Worm (Caenorhabditis elegans) whole organism, midembryonic: ENCODE measurements around the gene dcar-1.
"Not testable (repeated sequence)": the region's sequence is repeated elsewhere in the genome, so short reads cannot be mapped to it uniquely, and the experiment has no call there.

Experiments used
- T22C8.4 ChIP-seq: fragments of 200-800 bp; sonication (Bioruptor generic); IDR thresholded peaks from 2 replicates; pipeline ENCODE4 v1.3.6; 2022; ENCODE audit warnings: missing genetic modification characterization, missing compliant biosample characterization
- cog-1 ChIP-seq: sonication (generic microtip); optimal IDR thresholded peaks from 2 replicates; lab custom pipeline; 2016; ENCODE audit warnings: missing genetic modification characterization, missing compliant biosample characterization
- flt-1 ChIP-seq: fragments of 200-800 bp; sonication (Bioruptor generic); IDR thresholded peaks from 2 replicates; pipeline ENCODE4 v1.3.6; 2022; ENCODE audit warnings: missing genetic modification characterization, missing compliant biosample characterization
- klf-2 ChIP-seq: fragments of 200-800 bp; sonication (Bioruptor generic); conservative IDR thresholded peaks from 2 replicates; pipeline ENCODE4 v1.3.6; 2022; ENCODE audit warnings: missing genetic modification reagents, missing genetic modification characterization, missing compliant biosample characterization
- med-1 ChIP-seq: sonication (generic microtip); optimal IDR thresholded peaks from 2 replicates; lab custom pipeline; 2017; ENCODE audit warnings: missing genetic modification characterization, mild to moderate bottlenecking, missing compliant biosample characterization, antibody characterized with exemption, missing genetic modification reagents; ENCODE audit not compliant: insufficient read depth
- ref-1 ChIP-seq: fragments of 200-800 bp; sonication (Bioruptor generic); conservative IDR thresholded peaks from 2 replicates; pipeline ENCODE4 v1.3.6; 2022; ENCODE audit warnings: missing genetic modification reagents, missing genetic modification characterization, missing compliant biosample characterization
- tab-1 ChIP-seq: fragments of 200-800 bp; sonication (Bioruptor generic); IDR thresholded peaks from 2 replicates; pipeline ENCODE4 v1.3.6; 2022; ENCODE audit warnings: missing genetic modification characterization, missing compliant biosample characterization
- ztf-23 ChIP-seq: fragments of 200-800 bp; sonication (Bioruptor generic); IDR thresholded peaks from 2 replicates; pipeline ENCODE4 v1.3.6; 2022; ENCODE audit warnings: missing genetic modification reagents, missing genetic modification characterization, missing compliant biosample characterization
- ztf-29 ChIP-seq: fragments of 200-800 bp; sonication (Bioruptor generic); IDR thresholded peaks from 2 replicates; pipeline ENCODE4 v1.3.6; 2022; ENCODE audit warnings: missing genetic modification reagents, missing genetic modification characterization, missing compliant biosample characterization

dcar-1 gene

DNA sequence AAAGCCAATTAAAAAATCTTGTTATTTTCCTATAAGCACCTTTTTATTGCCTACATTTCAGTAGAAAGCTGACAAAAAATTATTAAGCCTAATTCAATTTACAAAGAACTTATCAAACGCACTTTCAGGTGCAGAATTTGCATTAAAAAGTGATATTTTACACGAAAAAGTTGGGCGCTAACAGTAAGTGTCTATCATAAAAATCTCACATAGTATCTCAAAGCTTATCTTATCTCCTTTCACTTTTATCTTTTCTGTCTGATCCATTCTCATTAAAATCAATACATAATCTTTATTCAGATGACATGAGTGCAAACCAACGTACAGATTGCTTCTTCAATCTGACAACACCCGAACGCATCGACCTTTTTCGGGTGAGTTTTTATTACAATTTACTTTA is at the start of gene dcar-1:
TSS of gene dcar-1 (plus strand) at position 301 of the 400 bp plus-strand sequence.
- TF ChIP-seq med-1 (GFP tag; lab: Kevin White, UChicago) (no peak), flt-1 (GFP tag; lab: Robert Waterston, UW) (no peak), tab-1 (GFP tag; lab: Robert Waterston, UW) (no peak), cog-1 (tag; lab: Kevin White, UChicago) (no peak), T22C8.4 (GFP tag; lab: Robert Waterston, UW) (no peak), ref-1 (GFP tag; lab: Robert Waterston, UW) (no peak), ztf-29 (no peak), ztf-23 (GFP tag; lab: Robert Waterston, UW) (no peak), klf-2 (no peak)

DNA sequence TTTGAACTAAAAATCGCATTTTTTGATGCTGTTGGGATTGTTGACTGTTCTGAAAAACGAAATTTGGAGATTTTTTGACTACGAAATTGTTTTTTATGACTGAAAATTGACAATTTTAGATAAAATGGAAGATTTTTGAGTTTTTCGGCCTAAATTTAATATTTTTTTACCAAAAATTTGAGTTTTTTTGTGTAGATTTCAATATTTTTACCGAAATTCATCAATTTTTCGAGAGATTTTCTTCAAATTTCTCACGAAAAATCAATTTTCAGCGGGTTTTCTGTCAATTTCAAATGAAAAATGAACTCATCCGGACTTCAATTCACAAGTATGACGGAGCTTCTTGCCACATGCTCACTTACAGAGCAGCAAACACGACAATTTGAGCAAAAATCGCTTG is 44.8 kb upstream of the dcar-1 start, which contains the start of gene Y59A8A.8:
TSS of gene Y59A8A.8 (plus strand) at position 301 of the 400 bp plus-strand sequence.
- TF ChIP-seq tab-1 (GFP tag; lab: Robert Waterston, UW); ref-1 (GFP tag; lab: Robert Waterston, UW); klf-2: not testable (repeated sequence)

DNA sequence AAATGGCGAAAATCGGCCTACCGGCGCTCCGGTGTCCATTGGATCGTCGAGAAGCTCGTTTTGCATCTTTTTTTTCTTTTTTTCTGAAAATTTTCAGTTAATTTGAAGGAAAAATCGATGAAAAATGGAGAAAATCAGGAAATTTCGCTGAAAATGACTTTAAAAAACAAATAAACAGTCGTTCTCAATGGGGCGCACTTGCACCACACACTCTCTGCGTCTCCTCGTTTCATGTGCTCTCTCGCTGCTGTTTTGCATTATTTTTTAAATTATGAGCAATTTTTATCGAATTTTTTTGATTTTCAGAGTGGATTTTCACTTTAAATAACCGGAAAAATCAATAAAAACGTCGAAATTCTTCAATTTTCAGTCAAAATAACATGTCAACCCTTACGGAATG is 39.5 kb upstream of the dcar-1 start, which contains the start of gene csn-1:
TSS of gene csn-1 (minus strand) at position 83 of the 400 bp plus-strand sequence.
- no peak for TF ChIP-seq ztf-23 (GFP tag; lab: Robert Waterston, UW)
- no peak for TF ChIP-seq cog-1 (tag; lab: Kevin White, UChicago)
- no peak for TF ChIP-seq ref-1 (GFP tag; lab: Robert Waterston, UW)
- no peak for TF ChIP-seq T22C8.4 (GFP tag; lab: Robert Waterston, UW)
- no peak for TF ChIP-seq flt-1 (GFP tag; lab: Robert Waterston, UW)
- TF ChIP-seq klf-2: no peak
- TF ChIP-seq med-1 (GFP tag; lab: Kevin White, UChicago): no peak
- no peak for TF ChIP-seq tab-1 (GFP tag; lab: Robert Waterston, UW)
- no peak for TF ChIP-seq ztf-29

DNA sequence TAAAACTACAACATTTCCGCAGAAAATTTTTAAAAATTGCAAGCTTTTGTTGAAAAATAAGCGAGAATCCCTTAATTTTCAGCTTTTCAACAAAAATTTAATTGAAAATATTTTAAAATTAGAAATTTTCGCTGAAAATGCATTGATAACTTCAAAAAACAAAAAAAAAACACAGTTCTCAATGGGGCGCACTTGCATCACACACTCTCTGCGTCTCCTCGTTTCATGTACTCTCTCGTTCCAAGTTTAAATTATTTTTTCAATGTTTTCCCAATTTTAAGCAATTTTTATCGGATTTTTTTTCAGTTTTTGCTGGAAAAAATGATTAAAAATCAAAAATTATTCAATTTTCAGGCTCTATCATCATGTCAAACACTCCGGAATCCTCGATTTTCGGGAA is 39.1 kb upstream of the dcar-1 start, which contains the start of gene phf-14:
TSS of gene phf-14 (plus strand) at position 345 of the 400 bp plus-strand sequence.
- TF ChIP-seq flt-1 (GFP tag; lab: Robert Waterston, UW): no peak
- no peak for TF ChIP-seq med-1 (GFP tag; lab: Kevin White, UChicago)
- no peak for TF ChIP-seq ztf-23 (GFP tag; lab: Robert Waterston, UW)
- no peak for TF ChIP-seq cog-1 (tag; lab: Kevin White, UChicago)
- no peak for TF ChIP-seq klf-2
- no peak for TF ChIP-seq ztf-29
- no peak for TF ChIP-seq tab-1 (GFP tag; lab: Robert Waterston, UW)
- no peak for TF ChIP-seq T22C8.4 (GFP tag; lab: Robert Waterston, UW)
- no peak for TF ChIP-seq ref-1 (GFP tag; lab: Robert Waterston, UW)

DNA sequence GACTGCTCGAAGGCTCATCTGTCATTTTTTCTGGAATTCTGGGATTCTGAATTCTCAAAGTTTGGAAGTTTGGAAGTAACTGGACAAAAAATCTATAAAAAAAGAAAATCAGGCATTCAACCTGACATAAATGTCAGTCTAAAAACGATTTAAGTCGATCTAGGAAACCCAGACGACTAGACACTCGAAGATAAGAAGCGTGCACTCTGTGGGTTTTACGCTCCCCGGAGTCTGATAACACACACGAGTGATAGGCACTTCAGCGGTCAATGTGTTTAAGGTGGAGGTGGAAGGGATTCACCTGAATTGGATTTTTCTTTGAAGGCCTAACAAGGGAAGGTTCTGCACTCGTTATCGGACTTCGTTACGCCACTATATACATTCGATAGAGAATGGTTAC is 21.2 kb upstream of the dcar-1 start, which contains the start of gene C06H5.6:
TSS of gene C06H5.6 (minus strand) at position 46 of the 400 bp plus-strand sequence.
- TF ChIP-seq tab-1 (GFP tag; lab: Robert Waterston, UW) (no peak), flt-1 (GFP tag; lab: Robert Waterston, UW) (no peak), ztf-29 (no peak), ref-1 (GFP tag; lab: Robert Waterston, UW) (no peak), med-1 (GFP tag; lab: Kevin White, UChicago) (no peak)

DNA sequence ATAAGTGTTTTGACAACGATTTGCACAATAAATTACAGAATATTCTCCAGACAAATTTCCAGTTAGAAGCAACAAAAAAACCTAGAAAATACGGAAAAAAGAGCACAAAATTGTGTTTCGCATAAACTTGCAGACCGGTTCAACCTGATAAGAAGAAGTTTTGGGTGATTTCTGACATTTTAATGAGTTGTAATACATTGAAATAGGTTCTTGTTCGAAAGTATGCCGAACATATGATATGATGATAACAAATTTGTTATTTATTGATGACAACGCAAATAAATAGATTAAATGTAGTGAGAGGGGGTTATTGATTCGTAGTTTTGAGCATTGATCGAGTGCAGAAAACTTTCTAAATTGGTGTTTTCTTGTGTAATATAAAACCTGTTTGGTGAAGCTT is 18.8 kb upstream of the dcar-1 start:
- TF ChIP-seq med-1 (GFP tag; lab: Kevin White, UChicago): no peak

DNA sequence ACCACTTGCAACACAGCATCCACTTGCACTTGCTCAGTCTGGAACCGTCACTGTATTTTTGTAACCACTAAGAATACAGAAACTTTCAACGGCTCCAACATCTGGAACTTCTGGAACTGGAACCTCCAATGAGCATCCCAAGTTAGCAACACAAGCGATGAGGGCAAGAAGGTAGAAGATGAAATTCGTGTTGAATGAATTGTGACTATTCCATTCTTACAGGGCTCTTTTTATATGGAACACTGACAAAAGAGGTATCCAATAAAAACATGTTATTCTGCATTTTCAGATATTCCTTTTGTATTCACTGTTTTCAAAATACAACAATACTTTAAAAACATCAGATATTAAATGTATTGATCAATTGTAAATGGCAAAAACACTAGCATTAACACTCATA is 16.2 kb upstream of the dcar-1 start, which contains the start of gene C06H5.11:
TSS of gene C06H5.11 (minus strand) at position 101 of the 400 bp plus-strand sequence.
- not testable (repeated sequence) for TF ChIP-seq ztf-23 (GFP tag; lab: Robert Waterston, UW); ztf-29; ref-1 (GFP tag; lab: Robert Waterston, UW)

DNA sequence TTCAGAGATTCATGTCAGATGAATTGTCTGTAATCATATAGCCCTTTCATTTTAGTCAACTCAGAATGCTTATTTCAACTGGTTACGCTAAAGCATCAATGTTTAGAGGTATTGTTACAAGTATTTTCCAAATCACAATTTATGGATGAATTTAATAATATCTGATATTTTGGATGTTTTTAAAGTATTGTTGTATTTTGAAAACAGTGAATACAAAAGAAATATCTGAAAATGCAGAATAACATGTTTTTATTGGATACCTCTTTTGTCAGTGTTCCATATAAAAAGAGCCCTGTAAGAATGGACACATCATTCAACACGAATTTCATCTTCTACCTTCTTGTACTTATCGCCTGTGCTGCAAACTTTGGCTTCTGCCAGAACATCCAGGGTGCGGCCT is 15.6 kb upstream of the dcar-1 start, which contains the start of gene C06H5.12:
TSS of gene C06H5.12 (plus strand) at position 301 of the 400 bp plus-strand sequence.
- TF ChIP-seq flt-1 (GFP tag; lab: Robert Waterston, UW); cog-1 (tag; lab: Kevin White, UChicago); ztf-29: not testable (repeated sequence)

DNA sequence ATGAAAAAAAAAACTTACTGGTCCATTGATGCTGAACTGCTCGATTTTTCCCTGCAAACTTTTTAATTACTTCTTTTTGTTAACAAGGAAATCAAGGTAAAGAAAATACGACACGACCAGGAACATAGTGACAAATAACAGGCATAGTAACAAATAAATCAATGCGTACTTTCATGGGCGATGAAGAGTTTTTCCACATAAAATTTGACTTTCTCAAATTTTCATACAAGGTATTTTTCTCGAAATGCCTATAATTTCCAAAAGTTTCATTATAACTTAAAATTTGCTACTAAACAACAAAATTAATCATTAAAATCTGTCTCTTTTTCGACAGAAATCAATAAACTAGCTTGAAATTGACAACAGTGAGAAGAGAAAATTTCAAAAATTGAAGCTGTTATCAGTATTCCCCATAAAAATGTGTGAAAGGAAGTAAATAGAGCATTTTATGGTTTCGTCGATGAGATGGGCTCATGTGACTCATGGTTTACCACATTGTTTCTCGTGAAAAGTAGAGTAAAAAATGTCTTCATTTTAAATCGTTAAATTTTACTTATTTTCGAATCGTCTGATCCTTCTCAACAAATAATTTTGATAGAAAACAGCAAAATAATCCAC is 13.3 kb upstream of the dcar-1 start, which contains the start of gene fbxa-156:
TSS of gene fbxa-156 (minus strand) at position 51 of the 618 bp plus-strand sequence.
- TF ChIP-seq cog-1 (tag; lab: Kevin White, UChicago): no peak

DNA sequence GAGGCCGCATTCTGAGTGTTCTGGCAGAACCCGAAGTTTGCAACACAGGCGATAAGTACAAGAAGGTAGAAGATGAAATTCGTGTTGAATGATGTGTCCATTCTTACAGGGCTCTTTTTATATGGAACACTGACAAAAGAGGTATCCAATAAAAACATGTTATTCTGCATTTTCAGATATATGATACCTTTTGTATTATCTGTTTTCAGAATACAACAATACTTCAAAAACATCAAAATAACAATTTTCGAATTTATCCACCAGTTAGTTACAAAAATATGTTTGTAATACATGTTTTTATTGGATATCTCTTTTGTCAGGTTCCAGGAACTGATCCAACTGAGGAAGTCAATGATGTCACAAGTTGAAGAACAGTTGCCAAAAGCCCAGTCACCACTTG is 12.5 kb upstream of the dcar-1 start, which contains the start of gene C06H5.13:
TSS of gene C06H5.13 (minus strand) at position 101 of the 400 bp plus-strand sequence.
- TF ChIP-seq tab-1 (GFP tag; lab: Robert Waterston, UW); ztf-29; ref-1 (GFP tag; lab: Robert Waterston, UW): not testable (repeated sequence)

DNA sequence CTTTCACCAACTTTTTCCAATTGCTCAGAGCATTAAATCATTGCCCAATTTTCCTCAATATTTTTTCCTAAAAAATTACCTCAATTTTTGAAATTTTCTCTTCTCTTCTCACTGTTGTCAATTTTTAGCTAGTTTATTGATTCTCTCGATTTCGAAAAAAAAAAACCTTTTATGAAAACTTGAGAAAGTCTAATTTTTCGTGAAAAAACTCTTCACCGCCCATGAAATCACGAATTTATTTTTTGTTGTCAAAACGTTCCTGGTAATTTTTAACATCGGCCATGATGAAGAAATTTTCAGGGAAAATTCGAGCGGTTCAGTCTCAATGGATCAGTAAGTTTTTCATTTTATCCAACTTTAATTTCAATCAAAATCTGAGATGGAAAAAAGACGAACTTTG is 10.6 kb upstream of the dcar-1 start, which contains the start of gene fbxa-157:
TSS of gene fbxa-157 (plus strand) at position 301 of the 400 bp plus-strand sequence.
- TF ChIP-seq ztf-23 (GFP tag; lab: Robert Waterston, UW) (no peak), tab-1 (GFP tag; lab: Robert Waterston, UW) (no peak), ztf-29 (no peak), cog-1 (tag; lab: Kevin White, UChicago) (no peak), ref-1 (GFP tag; lab: Robert Waterston, UW) (no peak), klf-2 (no peak), med-1 (GFP tag; lab: Kevin White, UChicago) (no peak)
